Fruit fly (Drosophila melanogaster): Measurements from ENCODE around the gene CG13760.
A peak's percentile ranks its signal among the peaks of the same experiment; 100 is the strongest.

The CG13760 gene

dm6 chrX:2589446-2590038 lies 4.0 kb upstream of the CG13760 start (continued):
- TF ChIP-seq lbe (GFP tag; optimal IDR thresholded peaks at IDR 0.05) (peak; percentile 91), Sin3A (optimal IDR thresholded peaks at IDR 0.05) (no peak), CG4854 (GFP tag; optimal IDR thresholded peaks at IDR 0.05) (peak; percentile 86), CG3163 (GFP tag; optimal IDR thresholded peaks at IDR 0.05) (peak; percentile 79), pnt (GFP tag; optimal IDR thresholded peaks at IDR 0.05) (peak; percentile 91), Deaf1 (tag; optimal IDR thresholded peaks at IDR 0.05) (peak; percentile 57), h (optimal IDR thresholded peaks at IDR 0.05) (no peak), caup (GFP tag; optimal IDR thresholded peaks at IDR 0.05; ENCODE audit: severe bottlenecking) (peak; percentile 93), kay (GFP tag; optimal IDR thresholded peaks at IDR 0.05) (peak; percentile 84), CG8478 (optimal IDR thresholded peaks at IDR 0.05) (no peak), CG10959 (GFP tag; IDR thresholded peaks at IDR 0.05) (peak; percentile 47; the same call in 1 of the 2 replicates), esg (GFP tag; conservative IDR thresholded peaks at IDR 0.05) (peak; percentile 83), Fer1 (GFP tag; optimal IDR thresholded peaks at IDR 0.05) (peak; percentile 93), CG1529 (GFP tag; optimal IDR thresholded peaks at IDR 0.05) (peak; percentile 68), Gug (GFP tag; IDR thresholded peaks at IDR 0.05) (peak; percentile 97), CG14710 (tag; optimal IDR thresholded peaks at IDR 0.05) (peak; percentile 31), eve (GFP tag; optimal IDR thresholded peaks at IDR 0.05) (peak in 1 of 2 experiments; percentile 18), CG12104 (GFP tag; optimal IDR thresholded peaks at IDR 0.05) (peak; percentile 82), CG11560 (tag; IDR thresholded peaks at IDR 0.05) (peak; percentile 88), jigr1 (GFP tag; IDR thresholded peaks at IDR 0.05) (peak; percentile 87), usp (GFP tag; optimal IDR thresholded peaks at IDR 0.05) (no peak), CG2712 (tag; optimal IDR thresholded peaks at IDR 0.05) (peak; percentile 81), slbo (GFP tag; IDR thresholded peaks at IDR 0.05) (peak; percentile 98), tin (GFP tag; optimal IDR thresholded peaks at IDR 0.05) (peak; percentile 86), fd96Cb (tag; optimal IDR thresholded peaks at IDR 0.05) (peak; percentile 82), CG14441 (GFP tag; IDR thresholded peaks at IDR 0.05) (peak; percentile 94), CG1603 (tag; optimal IDR thresholded peaks at IDR 0.05) (peak; percentile 93), Dip2 (GFP tag; IDR thresholded peaks at IDR 0.05) (no peak), B-H1 (GFP tag; IDR thresholded peaks at IDR 0.05) (peak; percentile 89), MESR4 (GFP tag; optimal IDR thresholded peaks at IDR 0.05) (peak; percentile 32), H15 (GFP tag; IDR thresholded peaks at IDR 0.05) (peak; percentile 93), CG14860 (GFP tag; IDR thresholded peaks at IDR 0.05; ENCODE audit: partially characterized antibody) (no peak), mam (GFP tag; optimal IDR thresholded peaks at IDR 0.05) (peak; percentile 98), CG8765 (GFP tag; IDR thresholded peaks at IDR 0.05) (peak; percentile 88), mld (GFP tag; IDR thresholded peaks at IDR 0.05; ENCODE audit: partially characterized antibody) (no peak), CG10979 (tag; optimal IDR thresholded peaks at IDR 0.05) (peak; percentile 68), CG30403 (GFP tag; optimal IDR thresholded peaks at IDR 0.05) (peak; percentile 94), danr (GFP tag; IDR thresholded peaks at IDR 0.05) (peak; percentile 79), CG3995 (GFP tag; optimal IDR thresholded peaks at IDR 0.05) (peak; percentile 63), Neu2 (GFP tag; optimal IDR thresholded peaks at IDR 0.05; ENCODE audit: borderline replicate concordance) (peak; percentile 37), CG6254 (GFP tag; optimal IDR thresholded peaks at IDR 0.05) (peak; percentile 67), fd3F (GFP tag; optimal IDR thresholded peaks at IDR 0.05) (peak; percentile 89), CG14050 (GFP tag; IDR thresholded peaks at IDR 0.05) (peak; percentile 86), MBD-R2 (GFP tag; IDR thresholded peaks at IDR 0.05) (peak; percentile 91), az2 (GFP tag; optimal IDR thresholded peaks at IDR 0.05) (peak; percentile 86), CG12744 (GFP tag; optimal IDR thresholded peaks at IDR 0.05) (peak; percentile 89), CG17361 (GFP tag; IDR thresholded peaks at IDR 0.05) (peak; percentile 87), Six4 (GFP tag; optimal IDR thresholded peaks at IDR 0.05) (peak; percentile 76), gem (tag; optimal IDR thresholded peaks at IDR 0.05) (peak; percentile 92), gsb-n (tag; optimal IDR thresholded peaks at IDR 0.05) (peak; percentile 77), CG5245 (GFP tag; optimal IDR thresholded peaks at IDR 0.05) (peak; percentile 86), tx (GFP tag; optimal IDR thresholded peaks at IDR 0.05) (peak; percentile 92)

Measured in whole organism, embryonic.